Fruit fly (Drosophila melanogaster): Measurements from ENCODE around the gene Rbp9.

DNA sequence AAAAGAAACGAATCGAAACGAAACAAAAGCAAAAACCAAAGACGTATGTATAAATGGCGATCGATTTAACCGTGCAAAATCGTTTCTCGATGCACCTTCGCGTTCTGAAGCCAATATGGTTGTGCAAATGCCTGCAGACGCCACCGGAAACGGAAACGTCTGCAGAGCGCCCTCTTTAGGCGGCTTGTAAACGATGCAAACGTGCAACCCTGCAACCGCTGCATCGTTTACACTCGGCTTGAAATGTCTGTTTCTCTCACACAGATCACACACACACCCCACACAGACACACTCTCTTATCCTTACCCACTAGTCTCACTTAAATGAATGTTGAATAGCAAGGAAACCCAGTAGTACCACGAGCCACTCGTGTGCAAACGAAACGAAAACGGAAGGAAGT is 12.4 kb downstream of the Rbp9 start:
- TF ChIP-seq sens-2 (GFP tag; IDR thresholded peaks at IDR 0.05) (peak; percentile 43; the same call in 1 of the 2 replicates), gsb (GFP tag; IDR thresholded peaks at IDR 0.05) (no peak), CG30431 (GFP tag; optimal IDR thresholded peaks at IDR 0.05) (peak; percentile 2), Hr39 (optimal IDR thresholded peaks at IDR 0.05) (no peak)

Measured in whole organism, embryonic.